Fruit fly (Drosophila melanogaster) whole organism, embryonic: ENCODE measurements around the gene CG4004.

Experiments
- Adf1 ChIP-seq: fragments of 200-800 bp; sonication (Bioruptor generic); IDR thresholded peaks from 2 replicates; pipeline ENCODE4 v1.3.6; 2022; ENCODE audit warnings: missing biosample characterization, missing genetic modification characterization
- Asciz ChIP-seq: fragments of 200-800 bp; sonication (Bioruptor generic); optimal IDR thresholded peaks from 2 replicates; lab custom pipeline; 2017; ENCODE audit warnings: missing biosample characterization, mild to moderate bottlenecking, missing genetic modification characterization, missing genetic modification reagents
- CG1024 ChIP-seq: fragments of 200-800 bp; sonication (Bioruptor generic); IDR thresholded peaks from 2 replicates; pipeline ENCODE4 v1.3.6; 2022; ENCODE audit warnings: missing biosample characterization, missing genetic modification characterization
- CG11247 ChIP-seq: fragments of 200-800 bp; sonication (Bioruptor generic); IDR thresholded peaks from 2 replicates; pipeline ENCODE4 v1.3.6; 2022; ENCODE audit warnings: missing biosample characterization, missing genetic modification characterization
- CG12219 ChIP-seq: fragments of 200-800 bp; sonication (Bioruptor generic); optimal IDR thresholded peaks from 3 replicates; lab custom pipeline; 2018; ENCODE audit warnings: missing biosample characterization, mild to moderate bottlenecking, missing genetic modification characterization
- CG1832 ChIP-seq: fragments of 200-800 bp; sonication (Bioruptor generic); optimal IDR thresholded peaks from 2 replicates; lab custom pipeline; 2017; ENCODE audit warnings: missing biosample characterization, mild to moderate bottlenecking, missing genetic modification characterization, inconsistent platforms
- CG3407 ChIP-seq: fragments of 200-800 bp; sonication (Bioruptor generic); optimal IDR thresholded peaks from 2 replicates; lab custom pipeline; 2018; ENCODE audit warnings: missing biosample characterization, mild to moderate bottlenecking, missing genetic modification characterization
- CG4360 ChIP-seq: fragments of 200-800 bp; sonication (Bioruptor generic); IDR thresholded peaks from 2 replicates; pipeline ENCODE4 v1.3.6; 2022; ENCODE audit warnings: missing biosample characterization, missing genetic modification characterization
- CG5245 ChIP-seq: fragments of 200-800 bp; sonication (Bioruptor generic); optimal IDR thresholded peaks from 3 replicates; lab custom pipeline; 2016; ENCODE audit warnings: missing biosample characterization, missing genetic modification characterization
- CG7372 ChIP-seq: fragments of 200-800 bp; sonication (Bioruptor generic); IDR thresholded peaks from 2 replicates; pipeline ENCODE4 v1.3.6; 2022; ENCODE audit warnings: missing biosample characterization, missing genetic modification characterization
- CG7745 ChIP-seq: fragments of 200-800 bp; sonication (Bioruptor generic); optimal IDR thresholded peaks from 2 replicates; lab custom pipeline; 2018; ENCODE audit warnings: missing biosample characterization, mild to moderate bottlenecking, missing genetic modification characterization, moderate library complexity
- CG9215 ChIP-seq: fragments of 200-800 bp; sonication (Bioruptor generic); IDR thresholded peaks from 2 replicates; pipeline ENCODE4 v1.3.6; 2022; ENCODE audit warnings: missing biosample characterization, missing genetic modification characterization
- CG9727 ChIP-seq: fragments of 200-800 bp; sonication (Bioruptor generic); optimal IDR thresholded peaks from 3 replicates; lab custom pipeline; 2017; ENCODE audit warnings: missing biosample characterization, mild to moderate bottlenecking, missing genetic modification characterization
- Ets65A ChIP-seq: fragments of 200-800 bp; sonication (Bioruptor generic); peaks from one replicate; lab custom pipeline; 2016; ENCODE audit warnings: missing biosample characterization, missing genetic modification characterization
- HHEX ChIP-seq: fragments of 200-800 bp; sonication (Bioruptor generic); optimal IDR thresholded peaks from 3 replicates; lab custom pipeline; 2017; ENCODE audit warnings: missing biosample characterization, mild to moderate bottlenecking, missing genetic modification characterization, missing genetic modification reagents
- HLHmδ ChIP-seq: fragments of 200-800 bp; sonication (Bioruptor generic); optimal IDR thresholded peaks from 2 replicates; lab custom pipeline; 2018; ENCODE audit warnings: missing biosample characterization, mild to moderate bottlenecking, missing genetic modification characterization, moderate library complexity
- Hmr ChIP-seq: fragments of 200-800 bp; sonication (Bioruptor generic); optimal IDR thresholded peaks from 3 replicates; lab custom pipeline; 2017; ENCODE audit warnings: mild to moderate bottlenecking, missing biosample characterization, missing genetic modification reagents, missing genetic modification characterization
- MESR4 ChIP-seq: fragments of 200-800 bp; sonication (Bioruptor generic); optimal IDR thresholded peaks from 2 replicates; lab custom pipeline; 2018; ENCODE audit warnings: missing biosample characterization, mild to moderate bottlenecking, missing genetic modification characterization, moderate library complexity
- Max ChIP-seq: fragments of 200-800 bp; sonication (Bioruptor generic); optimal IDR thresholded peaks from 2 replicates; lab custom pipeline; 2016; ENCODE audit warnings: missing biosample characterization, mild to moderate bottlenecking, missing genetic modification characterization
- Opbp ChIP-seq: fragments of 200-800 bp; sonication (Bioruptor generic); IDR thresholded peaks from 3 replicates; pipeline ENCODE4 v1.3.6; 2022; ENCODE audit warnings: missing biosample characterization, missing genetic modification characterization; ENCODE audit not compliant: partially characterized antibody
- Trl ChIP-seq, 3 experiments: fragments of >200 bp in 2 of 3; fragments of 200-800 bp in 1 of 3; sonication (Bioruptor generic) in 1 of 3; optimal IDR thresholded peaks; 2 replicates in 1 of 3; 3 replicates in 2 of 3; lab custom pipeline; 2016 to 2017; ENCODE audit warnings: missing biosample characterization in 1 of 3, missing genetic modification characterization in 1 of 3
- abd-A ChIP-seq: fragments of 200-800 bp; sonication (Bioruptor generic); optimal IDR thresholded peaks from 3 replicates; lab custom pipeline; 2019; ENCODE audit warnings: missing biosample characterization, mild to moderate bottlenecking, missing genetic modification characterization, moderate library complexity
- aop ChIP-seq: fragments of 200-800 bp; sonication (Bioruptor generic); IDR thresholded peaks from 2 replicates; pipeline ENCODE4 v1.3.6; 2022; ENCODE audit warnings: missing biosample characterization, missing genetic modification characterization
- bigmax ChIP-seq: fragments of 200-800 bp; sonication (Bioruptor generic); optimal IDR thresholded peaks from 2 replicates; lab custom pipeline; 2018; ENCODE audit warnings: missing biosample characterization, mild to moderate bottlenecking, missing genetic modification characterization
- cad ChIP-seq: fragments of >200 bp; optimal IDR thresholded peaks from 2 replicates; lab custom pipeline; 2017; ENCODE audit warnings: missing biosample characterization, missing genetic modification characterization
- caup ChIP-seq: fragments of 200-800 bp; sonication (Bioruptor generic); optimal IDR thresholded peaks from 3 replicates; lab custom pipeline; 2017; ENCODE audit warnings: missing biosample characterization, mild to moderate bottlenecking, missing genetic modification characterization, moderate library complexity; ENCODE audit not compliant: severe bottlenecking
- cg ChIP-seq: fragments of 200-800 bp; sonication (Bioruptor generic); optimal IDR thresholded peaks from 3 replicates; lab custom pipeline; 2019; ENCODE audit warnings: missing biosample characterization, mild to moderate bottlenecking, missing genetic modification characterization, moderate library complexity
- chinmo ChIP-seq: fragments of 200-800 bp; sonication (Bioruptor generic); IDR thresholded peaks from 4 replicates; pipeline ENCODE4 v1.3.6; 2022; ENCODE audit warnings: missing biosample characterization, missing genetic modification characterization; ENCODE audit not compliant: partially characterized antibody
- kay ChIP-seq: fragments of 200-800 bp; sonication (Bioruptor generic); optimal IDR thresholded peaks from 2 replicates; lab custom pipeline; 2016; ENCODE audit warnings: missing biosample characterization, missing genetic modification characterization
- kni ChIP-seq: fragments of 200-800 bp; sonication (Bioruptor generic); optimal IDR thresholded peaks from 3 replicates; lab custom pipeline; 2017; ENCODE audit warnings: mild to moderate bottlenecking, missing biosample characterization, missing genetic modification reagents, missing genetic modification characterization
- lbe ChIP-seq: fragments of 200-800 bp; sonication (Bioruptor generic); optimal IDR thresholded peaks from 2 replicates; lab custom pipeline; 2016; ENCODE audit warnings: missing biosample characterization, mild to moderate bottlenecking, missing genetic modification characterization
- pan ChIP-seq, 4 experiments: fragments of >200 bp in 3 of 4; fragments of 200-800 bp in 1 of 4; sonication (Bioruptor generic) in 1 of 4; optimal IDR thresholded peaks in 3 of 4; IDR thresholded peaks in 1 of 4; 2 replicates each; pipeline versions ENCODE4 v1.3.6 to Lab custom; 2017 to 2022; ENCODE audit warnings: missing biosample characterization in 2 of 4, missing genetic modification characterization in 2 of 4, mixed read lengths in 1 of 4
- pros ChIP-seq: fragments of 200-800 bp; sonication (Bioruptor generic); optimal IDR thresholded peaks from 3 replicates; lab custom pipeline; 2019; ENCODE audit warnings: missing biosample characterization, mild to moderate bottlenecking, missing genetic modification characterization, moderate library complexity
- pzg ChIP-seq: fragments of 200-800 bp; sonication (Bioruptor generic); optimal IDR thresholded peaks from 3 replicates; lab custom pipeline; 2018; ENCODE audit warnings: missing biosample characterization, mild to moderate bottlenecking, missing genetic modification characterization, moderate library complexity
- scrt ChIP-seq: fragments of 200-800 bp; sonication (Bioruptor generic); optimal IDR thresholded peaks from 2 replicates; lab custom pipeline; 2018; ENCODE audit warnings: missing biosample characterization, mild to moderate bottlenecking, missing genetic modification characterization, moderate library complexity
- sim ChIP-seq: fragments of 200-800 bp; sonication (Bioruptor generic); IDR thresholded peaks from 2 replicates; pipeline ENCODE4 v1.3.6; 2022; ENCODE audit warnings: missing biosample characterization, missing genetic modification characterization
- so ChIP-seq: fragments of 200-800 bp; sonication (Bioruptor generic); IDR thresholded peaks from 3 replicates; pipeline ENCODE4 v1.3.6; 2022; ENCODE audit warnings: missing biosample characterization, missing genetic modification characterization
- sob ChIP-seq: fragments of 200-800 bp; sonication (Bioruptor generic); IDR thresholded peaks from 2 replicates; pipeline ENCODE4 v1.3.6; 2022; ENCODE audit warnings: missing biosample characterization, missing genetic modification characterization
- sqz ChIP-seq: fragments of 200-800 bp; sonication (Bioruptor generic); optimal IDR thresholded peaks from 3 replicates; lab custom pipeline; 2018; ENCODE audit warnings: missing biosample characterization, mild to moderate bottlenecking, missing genetic modification characterization
- unc-4 ChIP-seq: fragments of 200-800 bp; sonication (Bioruptor generic); IDR thresholded peaks from 2 replicates; pipeline ENCODE4 v1.3.6; 2022; ENCODE audit warnings: missing biosample characterization, missing genetic modification characterization; ENCODE audit not compliant: partially characterized antibody

The CG4004 gene

dm6 chrX:12749891-12750581, 6.0 kb downstream of the CG4004 start (continued):
- peak; percentile 77 for TF ChIP-seq bigmax
- TF ChIP-seq Max (GFP tag; lab: Kevin White, UChicago): peak; percentile 6
- TF ChIP-seq pan (optimal IDR thresholded peaks at IDR 0.05; lab: Kevin White, UChicago): no peak
- TF ChIP-seq pan (GFP tag; optimal IDR thresholded peaks at IDR 0.05 in 1 of 2, IDR thresholded peaks at IDR 0.05 in 1 of 2): no peak
- peak; percentile 0 for TF ChIP-seq kay (GFP tag; lab: Kevin White, UChicago)
- TF ChIP-seq CG5245 (GFP tag; lab: Kevin White, UChicago): no peak
- TF ChIP-seq lbe: no peak
- no peak for TF ChIP-seq Hmr (GFP tag; lab: Kevin White, UChicago)
- TF ChIP-seq CG12219 (GFP tag; lab: Kevin White, UChicago): no peak
- 0 out of 2 replicates have a peak, but pooled peaks have one; percentile 10 for TF ChIP-seq sob
- peak; percentile 41 for TF ChIP-seq Asciz (GFP tag; lab: Kevin White, UChicago)
- TF ChIP-seq scrt (GFP tag; lab: Kevin White, UChicago): peak; percentile 89
- peak; percentile 29 for TF ChIP-seq HHEX (GFP tag; lab: Kevin White, UChicago)
- no peak for TF ChIP-seq so (GFP tag; lab: Robert Waterston, UW)
- peak; percentile 9 for TF ChIP-seq CG9727
- TF ChIP-seq aop (GFP tag; lab: Robert Waterston, UW): no peak
- TF ChIP-seq CG1832 (GFP tag; lab: Kevin White, UChicago): peak; percentile 31
- TF ChIP-seq kni (GFP tag; lab: Kevin White, UChicago): no peak
- no peak for TF ChIP-seq caup (GFP tag; lab: Kevin White, UChicago)
- TF ChIP-seq CG11247 (GFP tag; lab: Robert Waterston, UW): 0 out of 2 replicates have a peak, but pooled peaks have one; percentile 12
- TF ChIP-seq CG1024 (GFP tag; lab: Robert Waterston, UW): no peak
- TF ChIP-seq, all 482 proteins: peak for 32

- TF ChIP-seq chinmo (GFP tag; lab: Robert Waterston, UW) (peak; percentile 95), HLHmδ (GFP tag; lab: Kevin White, UChicago) (peak; percentile 46), Opbp (0 out of 3 replicates have a peak, but pooled peaks have one; percentile 15), CG4360 (GFP tag; lab: Robert Waterston, UW) (peak; percentile 37), pzg (GFP tag; lab: Kevin White, UChicago) (no peak), cg (GFP tag; lab: Kevin White, UChicago) (peak; percentile 89), cad (GFP tag; lab: Kevin White, UChicago) (peak; percentile 64), CG7372 (GFP tag; lab: Robert Waterston, UW) (no peak), Adf1 (peak; percentile 78; the same call in 1 of the 2 replicates), sqz (GFP tag; lab: Kevin White, UChicago) (peak; percentile 44), MESR4 (GFP tag; lab: Kevin White, UChicago) (no peak), Trl (optimal IDR thresholded peaks at IDR 0.05; lab: Kevin White, UChicago) (peak; percentile 38 to 54), Trl (GFP tag; optimal IDR thresholded peaks at IDR 0.05; lab: Kevin White, UChicago) (no peak), abd-A (tag; lab: Kevin White, UChicago) (peak; percentile 61), CG3407 (peak; percentile 100), CG9215 (no peak), sim (GFP tag; lab: Robert Waterston, UW) (no peak), Ets65A (no peak), CG7745 (tag; lab: Kevin White, UChicago) (peak; percentile 42), pros (GFP tag; lab: Kevin White, UChicago) (peak; percentile 84), unc-4 (GFP tag; lab: Robert Waterston, UW) (0 out of 2 replicates have a peak, but pooled peaks have one; percentile 9)
Observed at dm6 chrX:12750582-12750927, 6.5 kb downstream of the CG4004 start.
